Worm (Caenorhabditis elegans): ENCODE measurements around the gene T04F8.2.

DNA sequence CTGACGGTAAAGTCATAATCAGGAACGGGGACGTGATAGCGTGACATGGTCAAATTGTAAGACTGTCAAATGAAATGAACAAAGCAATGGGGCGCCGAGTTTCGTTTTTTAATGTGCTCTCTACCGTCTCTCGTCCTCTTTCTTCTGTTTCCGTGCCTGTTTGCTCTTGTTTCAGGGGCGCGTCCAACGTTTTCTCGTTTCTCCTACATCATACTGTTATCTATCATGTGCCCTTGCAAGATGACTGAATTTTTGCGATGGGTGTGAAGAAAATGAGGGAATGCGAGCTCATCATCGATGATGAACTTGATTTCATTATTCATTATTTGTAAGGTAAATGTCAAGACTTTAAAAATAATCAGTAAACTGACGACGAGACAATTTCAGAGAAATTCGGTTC, 24.5 kb upstream of the T04F8.2 start, which contains the start of gene T04F8.7:
- no peak for TF ChIP-seq fkh-10 (GFP tag; optimal IDR thresholded peaks at IDR 0.05)
- TF ChIP-seq tbx-2 (tag; optimal IDR thresholded peaks at IDR 0.05), result no peak
- no peak for TF ChIP-seq dmd-4 (tag; optimal IDR thresholded peaks at IDR 0.05; ENCODE audit: borderline replicate concordance)
- no peak for TF ChIP-seq elt-2 (tag; optimal IDR thresholded peaks at IDR 0.05)
- TF ChIP-seq pha-4 (tag; optimal IDR thresholded peaks at IDR 0.05), result no peak
- no peak for TF ChIP-seq nhr-232 (tag; optimal IDR thresholded peaks at IDR 0.05)
- TF ChIP-seq nhr-11 (tag; optimal IDR thresholded peaks at IDR 0.05), result no peak

Measured in whole organism, late embryonic.